Fruit fly (Drosophila melanogaster) whole organism, prepupa: ENCODE measurements around the gene CG18473.

ENCODE experiments used
- Blimp-1 ChIP-seq: fragments of 200-800 bp; sonication (Bioruptor generic); optimal IDR thresholded peaks from 3 replicates; lab custom pipeline; 2017; ENCODE audit warnings: missing biosample characterization, missing genetic modification characterization, mild to moderate bottlenecking, moderate library complexity, missing genetic modification reagents
- CG10631 ChIP-seq: fragments of 200-800 bp; sonication (Bioruptor generic); optimal IDR thresholded peaks from 2 replicates; lab custom pipeline; 2016; ENCODE audit warnings: missing biosample characterization, missing genetic modification characterization
- CG15336 ChIP-seq: fragments of 200-800 bp; sonication (Bioruptor generic); IDR thresholded peaks from 2 replicates; pipeline ENCODE4 v1.3.6; 2022; ENCODE audit warnings: missing biosample characterization, missing genetic modification characterization
- CG1621 ChIP-seq: fragments of 200-800 bp; sonication (Bioruptor generic); optimal IDR thresholded peaks from 3 replicates; lab custom pipeline; 2018; ENCODE audit warnings: missing biosample characterization, mild to moderate bottlenecking, missing genetic modification characterization
- CG3032 ChIP-seq: fragments of 200-800 bp; optimal IDR thresholded peaks from 2 replicates; lab custom pipeline; 2019; ENCODE audit warnings: missing biosample characterization, mild to moderate bottlenecking, missing genetic modification characterization, moderate library complexity
- CG31627 ChIP-seq: fragments of 200-800 bp; sonication (Bioruptor generic); optimal IDR thresholded peaks from 3 replicates; lab custom pipeline; 2016; ENCODE audit warnings: missing biosample characterization, missing genetic modification characterization
- CG3919 ChIP-seq: fragments of 200-800 bp; sonication (Bioruptor generic); optimal IDR thresholded peaks from 3 replicates; lab custom pipeline; 2016; ENCODE audit warnings: missing biosample characterization, missing genetic modification characterization
- CG4318 ChIP-seq: fragments of 200-800 bp; sonication (Bioruptor generic); optimal IDR thresholded peaks from 3 replicates; lab custom pipeline; 2017; ENCODE audit warnings: missing biosample characterization, mild to moderate bottlenecking, missing genetic modification characterization
- CG6276 ChIP-seq: fragments of 200-800 bp; sonication (Bioruptor generic); optimal IDR thresholded peaks from 2 replicates; lab custom pipeline; 2017; ENCODE audit warnings: missing biosample characterization, mild to moderate bottlenecking, missing genetic modification characterization
- CG6808 ChIP-seq: fragments of 200-800 bp; sonication (Bioruptor generic); optimal IDR thresholded peaks from 3 replicates; lab custom pipeline; 2017; ENCODE audit warnings: missing biosample characterization, missing genetic modification characterization, mild to moderate bottlenecking, moderate library complexity, missing genetic modification reagents
- CG7368 ChIP-seq: fragments of 200-800 bp; sonication (Bioruptor generic); optimal IDR thresholded peaks from 3 replicates; lab custom pipeline; 2016; ENCODE audit warnings: missing biosample characterization, missing genetic modification characterization
- CG8319 ChIP-seq: fragments of 200-800 bp; sonication (Bioruptor generic); optimal IDR thresholded peaks from 3 replicates; lab custom pipeline; 2016; ENCODE audit warnings: missing biosample characterization, missing genetic modification characterization
- Eip78C ChIP-seq: fragments of 200-800 bp; sonication (Bioruptor generic); peaks from one replicate; lab custom pipeline; 2016; ENCODE audit warnings: missing biosample characterization, missing genetic modification characterization
- Eip93F ChIP-seq: fragments of 200-800 bp; sonication (Bioruptor generic); optimal IDR thresholded peaks from 2 replicates; lab custom pipeline; 2016; ENCODE audit warnings: missing biosample characterization, mild to moderate bottlenecking, missing genetic modification characterization
- Ets96B ChIP-seq: fragments of 200-800 bp; optimal IDR thresholded peaks from 2 replicates; lab custom pipeline; 2019; ENCODE audit warnings: missing biosample characterization, mild to moderate bottlenecking, missing genetic modification characterization, moderate library complexity
- Gug ChIP-seq: fragments of 200-800 bp; sonication (Bioruptor generic); IDR thresholded peaks from 2 replicates; pipeline ENCODE4 v1.3.6; 2022; ENCODE audit warnings: missing biosample characterization, missing genetic modification characterization
- Hr38 ChIP-seq: sonication (Bioruptor generic); optimal IDR thresholded peaks from 2 replicates; lab custom pipeline; 2016; ENCODE audit warnings: missing biosample characterization, missing genetic modification characterization
- Met ChIP-seq: fragments of 200-800 bp; sonication (Bioruptor generic); optimal IDR thresholded peaks from 3 replicates; lab custom pipeline; 2016; ENCODE audit warnings: missing biosample characterization, missing genetic modification characterization
- OdsH ChIP-seq: fragments of 200-800 bp; sonication (Bioruptor generic); optimal IDR thresholded peaks from 3 replicates; lab custom pipeline; 2016; ENCODE audit warnings: missing biosample characterization, missing genetic modification characterization
- Smox ChIP-seq: fragments of 200-800 bp; sonication (Bioruptor generic); optimal IDR thresholded peaks from 3 replicates; lab custom pipeline; 2016; ENCODE audit warnings: missing biosample characterization, missing genetic modification characterization
- Sox102F ChIP-seq: fragments of 200-800 bp; sonication (Bioruptor generic); optimal IDR thresholded peaks from 2 replicates; lab custom pipeline; 2016; ENCODE audit warnings: missing biosample characterization, mild to moderate bottlenecking, missing genetic modification characterization
- Sox14 ChIP-seq: fragments of 200-800 bp; sonication (Bioruptor generic); optimal IDR thresholded peaks from 3 replicates; lab custom pipeline; 2016; ENCODE audit warnings: missing biosample characterization, missing genetic modification characterization
- achi ChIP-seq: fragments of 200-800 bp; sonication (Bioruptor generic); optimal IDR thresholded peaks from 3 replicates; lab custom pipeline; 2016; ENCODE audit warnings: missing biosample characterization, missing genetic modification characterization
- cyc ChIP-seq: fragments of 200-800 bp; sonication (Bioruptor generic); optimal IDR thresholded peaks from 3 replicates; lab custom pipeline; 2016; ENCODE audit warnings: missing biosample characterization, missing genetic modification characterization
- eg ChIP-seq: fragments of 200-800 bp; sonication (Bioruptor generic); IDR thresholded peaks from 3 replicates; pipeline ENCODE4 v1.3.6; 2022; ENCODE audit warnings: missing biosample characterization, missing genetic modification characterization
- esn ChIP-seq: fragments of 200-800 bp; sonication (Bioruptor generic); optimal IDR thresholded peaks from 2 replicates; lab custom pipeline; 2016; ENCODE audit warnings: missing biosample characterization, mild to moderate bottlenecking, missing genetic modification characterization, moderate library complexity
- fkh ChIP-seq: fragments of 200-800 bp; sonication (Bioruptor generic); optimal IDR thresholded peaks from 3 replicates; lab custom pipeline; 2017; ENCODE audit warnings: missing biosample characterization, mild to moderate bottlenecking, missing genetic modification characterization, moderate library complexity
- net ChIP-seq: fragments of 200-800 bp; sonication (Bioruptor generic); optimal IDR thresholded peaks from 3 replicates; lab custom pipeline; 2016; ENCODE audit warnings: missing biosample characterization, missing genetic modification characterization
- salr ChIP-seq, 2 experiments: fragments of 200-800 bp; sonication (Bioruptor generic); optimal IDR thresholded peaks; 3 replicates each; lab custom pipeline; 2016 to 2018; ENCODE audit warnings: missing biosample characterization in 2 of 2, missing genetic modification characterization in 2 of 2, mild to moderate bottlenecking in 1 of 2
- svp ChIP-seq: fragments of 200-800 bp; sonication (Bioruptor generic); peaks from one replicate; lab custom pipeline; 2016; ENCODE audit warnings: missing biosample characterization, missing genetic modification characterization

Gene CG18473

dm6 chr3R:9404104-9404512 lies 41.0 kb downstream of the CG18473 start, which contains the start of the genes CG9356, BBIP1 and CG8135 (continued):
- no peak for TF ChIP-seq CG6276 (GFP tag; lab: Kevin White, UChicago)
- TF ChIP-seq CG6808 (GFP tag; lab: Kevin White, UChicago): no peak
- peak; percentile 52 for TF ChIP-seq Gug (GFP tag; lab: Robert Waterston, UW)
- TF ChIP-seq CG15336 (GFP tag; lab: Robert Waterston, UW): peak; percentile 43; the same call in 1 of the 2 replicates
- no peak for TF ChIP-seq achi
- TF ChIP-seq Eip93F (GFP tag; lab: Kevin White, UChicago): no peak
- no peak for TF ChIP-seq Ets96B (tag; lab: Kevin White, UChicago)
- peak; percentile 78 for TF ChIP-seq CG31627 (GFP tag; lab: Kevin White, UChicago)
- TF ChIP-seq Met: no peak
- peak; percentile 85 for TF ChIP-seq Sox14
- TF ChIP-seq fkh (GFP tag; lab: Kevin White, UChicago): no peak
- TF ChIP-seq Hr38 (GFP tag; lab: Kevin White, UChicago): no peak
- TF ChIP-seq CG10631 (GFP tag; lab: Kevin White, UChicago): no peak
- TF ChIP-seq cyc: peak; percentile 82
- TF ChIP-seq svp (GFP tag; lab: Kevin White, UChicago): no peak
- no peak for TF ChIP-seq CG7368 (GFP tag; lab: Kevin White, UChicago)
- TF ChIP-seq eg (GFP tag; lab: Robert Waterston, UW): no peak
- TF ChIP-seq Eip78C (GFP tag; lab: Kevin White, UChicago): peak; percentile 91
- TF ChIP-seq Sox102F (GFP tag; lab: Kevin White, UChicago): no peak
- no peak for TF ChIP-seq Blimp-1 (GFP tag; lab: Kevin White, UChicago)
- peak; percentile 53 for TF ChIP-seq CG8319 (GFP tag; lab: Kevin White, UChicago)
- TF ChIP-seq, all 60 proteins: peak for 19

- TF ChIP-seq CG3032 (tag; lab: Kevin White, UChicago) (no peak), CG4318 (GFP tag; lab: Kevin White, UChicago) (no peak), achi (no peak), net (no peak), eg (GFP tag; lab: Robert Waterston, UW) (no peak), cyc (no peak)
Measured at dm6 chr3R:9408069-9408468, 45.0 kb downstream of the CG18473 start, which contains the start of gene CG44261. TSS of gene CG44261 (minus strand) at chr3R:9408169.

dm6 chr3R:9410182-9410581 lies 47.1 kb downstream of the CG18473 start, which contains the start of gene betaTub85D:
TSS of gene betaTub85D (minus strand) at chr3R:9410282.
- TF ChIP-seq Ets96B (tag; lab: Kevin White, UChicago) (no peak), Eip93F (GFP tag; lab: Kevin White, UChicago) (no peak), net (no peak), OdsH (no peak), Smox (GFP tag; lab: Kevin White, UChicago) (no peak), CG1621 (tag; lab: Kevin White, UChicago) (no peak), CG3919 (no peak)

dm6 chr3R:9411928-9412640 lies 49.0 kb downstream of the CG18473 start, which contains the start of the genes Task7 and alpha-Man-IIa:
TSS of gene Task7 (minus strand) at chr3R:9412293.
TSS of gene alpha-Man-IIa (plus strand) at chr3R:9412548.
- TF ChIP-seq CG3919 (no peak), esn (GFP tag; lab: Kevin White, UChicago) (no peak), Gug (GFP tag; lab: Robert Waterston, UW) (no peak), Sox102F (GFP tag; lab: Kevin White, UChicago) (no peak), Eip93F (GFP tag; lab: Kevin White, UChicago) (peak; percentile 12), fkh (GFP tag; lab: Kevin White, UChicago) (peak; percentile 68), eg (GFP tag; lab: Robert Waterston, UW) (no peak), salr (GFP tag; optimal IDR thresholded peaks at IDR 0.05; lab: Kevin White, UChicago) (no peak)
